Worm (Caenorhabditis elegans) whole organism, mixed stage, embryonic: ENCODE data around the gene pdhk-2.

Experiments used
- drap-1 ChIP-seq: fragments of 200-800 bp; sonication (Bioruptor generic); optimal IDR thresholded peaks from 3 replicates; lab custom pipeline; 2018; ENCODE audit warnings: mild to moderate bottlenecking, missing genetic modification characterization, missing compliant biosample characterization
- snpc-4 ChIP-seq: fragments of 150-350 bp; optimal IDR thresholded peaks from 2 replicates; lab custom pipeline; 2014; ENCODE audit warnings: missing biosample characterization, missing genetic modification characterization
- ztf-11 ChIP-seq: fragments of 150-350 bp; optimal IDR thresholded peaks from 2 replicates; lab custom pipeline; 2014; ENCODE audit warnings: missing biosample characterization, missing genetic modification characterization

DNA sequence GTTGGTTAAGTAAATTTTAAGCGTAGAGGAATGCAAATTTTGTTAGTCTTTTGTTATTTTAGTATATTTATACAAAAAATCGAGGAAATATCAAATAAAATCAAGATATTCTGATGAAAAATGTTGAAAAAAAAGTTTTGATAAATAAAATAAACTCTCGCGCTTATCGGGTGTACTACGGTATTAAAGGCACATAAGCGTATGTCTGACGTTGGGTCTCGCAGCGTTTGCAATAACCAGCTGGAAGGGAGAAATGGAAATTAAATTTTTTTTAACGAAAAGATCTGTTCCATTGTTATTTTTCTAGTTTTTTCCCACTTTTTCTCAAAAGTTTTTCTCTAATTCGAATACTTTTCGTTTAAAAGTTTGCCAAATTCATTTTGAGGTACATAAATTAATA, 52.1 kb downstream of the pdhk-2 start:
- TF ChIP-seq drap-1 (GFP tag; lab: Kevin White, UChicago): no peak
- TF ChIP-seq snpc-4 (tag; lab: Kevin White, UChicago): no peak
- TF ChIP-seq ztf-11 (tag; lab: Kevin White, UChicago): no peak
